Worm (Caenorhabditis elegans) whole organism, L2 larva: ENCODE measurements around the gene col-149.
A peak's percentile ranks its signal among the peaks of the same experiment; 100 is the strongest.

Experiments used
- C34F6.9 ChIP-seq: fragments of 150-350 bp; optimal IDR thresholded peaks from 2 replicates; lab custom pipeline; 2014; ENCODE audit warnings: missing biosample characterization, missing genetic modification characterization
- F13H6.1 ChIP-seq: sonication (generic microtip); optimal IDR thresholded peaks from 2 replicates; lab custom pipeline; 2016; ENCODE audit warnings: missing genetic modification characterization, missing compliant biosample characterization
- R02D3.7 ChIP-seq: fragments of 150-350 bp; optimal IDR thresholded peaks from 2 replicates; lab custom pipeline; 2014; ENCODE audit warnings: missing biosample characterization, missing genetic modification characterization
- Y55F3AM.14 ChIP-seq: fragments of 200-800 bp; sonication (Bioruptor generic); optimal IDR thresholded peaks from 2 replicates; lab custom pipeline; 2018; ENCODE audit warnings: mild to moderate bottlenecking, missing genetic modification characterization, missing compliant biosample characterization
- ZK546.5 ChIP-seq: sonication (generic microtip); optimal IDR thresholded peaks from 2 replicates; lab custom pipeline; 2017; ENCODE audit warnings: missing biosample characterization, missing genetic modification characterization
- alr-1 ChIP-seq: fragments of 150-350 bp; optimal IDR thresholded peaks from 2 replicates; lab custom pipeline; 2014; ENCODE audit warnings: missing biosample characterization, missing genetic modification characterization
- aly-2 ChIP-seq: fragments of 150-350 bp; optimal IDR thresholded peaks from 2 replicates; lab custom pipeline; 2014; ENCODE audit warnings: missing biosample characterization, missing genetic modification characterization
- ama-1 ChIP-seq: fragments of 150-350 bp; optimal IDR thresholded peaks from 2 replicates; lab custom pipeline; 2018; ENCODE audit warnings: inconsistent platforms
- blmp-1 ChIP-seq: sonication (generic microtip); optimal IDR thresholded peaks from 2 replicates; lab custom pipeline; 2017; ENCODE audit warnings: missing genetic modification characterization, mild to moderate bottlenecking, missing compliant biosample characterization, antibody characterized with exemption, moderate library complexity; ENCODE audit not compliant: insufficient read depth
- ceh-16 ChIP-seq: fragments of 150-350 bp; optimal IDR thresholded peaks from 2 replicates; lab custom pipeline; 2014; ENCODE audit warnings: missing biosample characterization, missing genetic modification characterization
- dmd-4 ChIP-seq: sonication (generic microtip); optimal IDR thresholded peaks from 2 replicates; lab custom pipeline; 2017; ENCODE audit warnings: missing biosample characterization, missing genetic modification characterization
- egl-27 ChIP-seq: sonication (generic microtip); optimal IDR thresholded peaks from 3 replicates; lab custom pipeline; 2017; ENCODE audit warnings: missing biosample characterization, missing genetic modification reagents, missing genetic modification characterization
- elt-3 ChIP-seq: sonication (generic microtip); optimal IDR thresholded peaks from 2 replicates; lab custom pipeline; 2017; ENCODE audit warnings: missing biosample characterization, missing genetic modification characterization
- fos-1 ChIP-seq: fragments of 150-350 bp; optimal IDR thresholded peaks from 2 replicates; lab custom pipeline; 2014; ENCODE audit warnings: missing biosample characterization, missing genetic modification characterization
- gmeb-1 ChIP-seq: fragments of 150-350 bp; optimal IDR thresholded peaks from 2 replicates; lab custom pipeline; 2014; ENCODE audit warnings: missing biosample characterization, missing genetic modification characterization
- lin-11 ChIP-seq: fragments of 150-350 bp; sonication (generic microtip); optimal IDR thresholded peaks from 2 replicates; lab custom pipeline; 2014; ENCODE audit warnings: missing biosample characterization, missing genetic modification characterization, inconsistent platforms, mixed read lengths
- lin-13 ChIP-seq: fragments of 150-350 bp; optimal IDR thresholded peaks from 2 replicates; lab custom pipeline; 2014; ENCODE audit warnings: missing biosample characterization, missing genetic modification reagents, missing genetic modification characterization
- lin-39 ChIP-seq: fragments of 150-350 bp; optimal IDR thresholded peaks from 2 replicates; lab custom pipeline; 2014; ENCODE audit warnings: missing biosample characterization, missing genetic modification reagents, missing genetic modification characterization
- lsy-2 ChIP-seq, 2 experiments: fragments of 150-350 bp in 1 of 2; sonication (generic microtip) in 1 of 2; optimal IDR thresholded peaks; 2 replicates each; lab custom pipeline; 2014 to 2017; ENCODE audit warnings: missing biosample characterization in 2 of 2, missing genetic modification characterization in 2 of 2
- mab-5 ChIP-seq: fragments of 150-350 bp; optimal IDR thresholded peaks from 2 replicates; lab custom pipeline; 2014; ENCODE audit warnings: missing biosample characterization, missing genetic modification characterization
- nhr-10 ChIP-seq: sonication (generic microtip); optimal IDR thresholded peaks from 2 replicates; lab custom pipeline; 2017; ENCODE audit warnings: missing biosample characterization, missing genetic modification characterization
- nhr-11 ChIP-seq: fragments of 150-350 bp; optimal IDR thresholded peaks from 2 replicates; lab custom pipeline; 2014; ENCODE audit warnings: missing biosample characterization, missing genetic modification characterization
- nhr-129 ChIP-seq: fragments of 150-350 bp; optimal IDR thresholded peaks from 2 replicates; lab custom pipeline; 2014; ENCODE audit warnings: missing biosample characterization, missing genetic modification characterization
- nhr-21 ChIP-seq: fragments of 150-350 bp; optimal IDR thresholded peaks from 2 replicates; lab custom pipeline; 2014; ENCODE audit warnings: missing biosample characterization, missing genetic modification characterization
- nhr-23 ChIP-seq: fragments of 150-350 bp; optimal IDR thresholded peaks from 2 replicates; lab custom pipeline; 2014; ENCODE audit warnings: missing biosample characterization, missing genetic modification reagents, missing genetic modification characterization
- nhr-237 ChIP-seq: fragments of 150-350 bp; optimal IDR thresholded peaks from 2 replicates; lab custom pipeline; 2014; ENCODE audit warnings: missing biosample characterization, missing genetic modification characterization
- nhr-25 ChIP-seq: fragments of 150-350 bp; sonication (generic microtip); optimal IDR thresholded peaks from 3 replicates; lab custom pipeline; 2014; ENCODE audit warnings: missing biosample characterization, missing genetic modification characterization
- peb-1 ChIP-seq: fragments of 150-350 bp; optimal IDR thresholded peaks from 2 replicates; lab custom pipeline; 2014; ENCODE audit warnings: missing biosample characterization, missing genetic modification characterization
- sem-4 ChIP-seq: fragments of 150-350 bp; optimal IDR thresholded peaks from 2 replicates; lab custom pipeline; 2014; ENCODE audit warnings: missing biosample characterization, missing genetic modification reagents, missing genetic modification characterization
- sma-3 ChIP-seq: sonication (generic microtip); optimal IDR thresholded peaks from 2 replicates; lab custom pipeline; 2016; ENCODE audit warnings: missing genetic modification reagents, missing genetic modification characterization, missing compliant biosample characterization
- sma-9 ChIP-seq, 2 experiments: fragments of 150-350 bp in 1 of 2; sonication (generic microtip) in 1 of 2; optimal IDR thresholded peaks; 2 replicates each; lab custom pipeline; 2014 to 2016; ENCODE audit warnings: missing genetic modification characterization in 2 of 2, mild to moderate bottlenecking in 1 of 2, missing biosample characterization in 1 of 2, missing compliant biosample characterization in 1 of 2, missing genetic modification reagents in 1 of 2, moderate library complexity in 1 of 2
- unc-55 ChIP-seq: fragments of 150-350 bp; sonication (generic microtip); optimal IDR thresholded peaks from 3 replicates; lab custom pipeline; 2014; ENCODE audit warnings: missing biosample characterization, missing genetic modification reagents, missing genetic modification characterization
- unc-62 ChIP-seq: fragments of 150-350 bp; optimal IDR thresholded peaks from 2 replicates; lab custom pipeline; 2014; ENCODE audit warnings: missing biosample characterization, missing genetic modification reagents, missing genetic modification characterization
- zag-1 ChIP-seq: fragments of 150-350 bp; optimal IDR thresholded peaks from 2 replicates; lab custom pipeline; 2014; ENCODE audit warnings: missing biosample characterization, missing genetic modification characterization
- ztf-1 ChIP-seq: fragments of 200-800 bp; sonication (Bioruptor generic); conservative IDR thresholded peaks from 2 replicates; pipeline ENCODE4 v1.3.6; 2022; ENCODE audit warnings: missing genetic modification characterization, missing compliant biosample characterization
- ztf-11 ChIP-seq: sonication (generic microtip); optimal IDR thresholded peaks from 2 replicates; lab custom pipeline; 2017; ENCODE audit warnings: missing biosample characterization, missing genetic modification characterization

col-149 gene

ce11 chrV:10260460-10260859 is 32.2 kb downstream of the col-149 start, which contains the start of gene sri-18:
sri-18 (minus strand) TSS chrV:10260560.
- TF ChIP-seq dmd-4 (tag; lab: Kevin White, UChicago), result no peak

DNA sequence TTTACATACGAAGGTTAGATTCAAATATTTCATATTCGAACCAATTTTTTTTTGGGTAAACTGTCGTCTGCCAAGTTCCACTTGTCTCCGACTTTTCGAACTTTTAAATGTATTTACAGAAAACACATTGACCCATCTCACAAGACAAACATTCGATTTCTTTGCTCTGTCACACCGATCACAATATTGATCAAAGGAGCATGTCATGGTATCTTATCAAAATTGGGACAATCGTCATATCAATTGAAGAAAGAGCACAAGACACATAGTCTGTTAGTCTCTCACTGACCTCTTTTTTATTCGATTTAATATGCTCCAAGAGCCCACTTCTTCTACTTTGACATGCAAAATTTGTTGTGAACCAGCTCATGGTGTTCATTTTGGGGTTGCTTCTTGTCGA is 36.6 kb downstream of the col-149 start, which contains the start of gene nhr-232:
Gene nhr-232 (plus strand): TSS at position 121 of the 400 bp plus-strand sequence.
- TF ChIP-seq sma-9 (GFP tag; optimal IDR thresholded peaks at IDR 0.05; lab: Kevin White, UChicago) (peak; percentile 55), sma-9 (tag; optimal IDR thresholded peaks at IDR 0.05; lab: Kevin White, UChicago) (no peak), F13H6.1 (tag; lab: Kevin White, UChicago) (peak; percentile 5), ztf-1 (GFP tag; lab: Robert Waterston, UW) (no peak), lsy-2 (tag; optimal IDR thresholded peaks at IDR 0.05; lab: Kevin White, UChicago) (no peak), fos-1 (peak; percentile 80)
- TF ChIP-seq, all 48 proteins: peak for 3

DNA sequence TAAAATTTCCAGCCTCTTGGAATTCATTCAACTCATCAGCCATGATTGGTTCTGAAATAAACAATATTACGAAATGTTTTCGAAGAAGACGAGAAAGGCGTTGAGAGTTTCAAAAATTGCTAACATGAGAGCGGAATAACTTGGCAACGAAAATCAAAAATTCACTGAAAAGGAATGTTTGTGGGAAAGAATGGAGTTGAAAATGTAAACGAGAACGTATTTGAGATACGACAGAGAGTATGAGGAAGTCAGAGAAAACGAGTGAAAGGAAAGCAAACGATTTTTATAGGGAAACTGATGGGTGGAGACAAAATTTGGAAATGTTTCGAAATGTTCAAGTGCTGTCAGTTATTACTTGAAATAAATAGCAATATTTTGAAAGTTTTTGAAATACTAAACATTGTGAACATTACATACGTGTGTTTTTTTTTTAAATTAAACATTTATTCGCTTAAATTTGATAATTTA is 37.6 kb downstream of the col-149 start, which contains the start of gene rop-1:
Gene rop-1 (minus strand): TSS at position 51 of the 468 bp plus-strand sequence.
- peak; percentile 48 for TF ChIP-seq fos-1
- TF ChIP-seq gmeb-1 (tag; lab: Kevin White, UChicago), result peak; percentile 2
- TF ChIP-seq blmp-1 (tag; lab: Kevin White, UChicago), result peak; percentile 53
- peak; percentile 75 for TF ChIP-seq unc-55
- peak; percentile 60 for TF ChIP-seq C34F6.9 (tag; lab: Kevin White, UChicago)
- no peak for TF ChIP-seq F13H6.1 (tag; lab: Kevin White, UChicago)
- peak; percentile 88 for TF ChIP-seq nhr-129 (tag; lab: Kevin White, UChicago)
- peak in 1 of 2 experiments; percentile 15 for TF ChIP-seq lsy-2 (tag; optimal IDR thresholded peaks at IDR 0.05; lab: Kevin White, UChicago)
- peak; percentile 19 for TF ChIP-seq ama-1 (lab: Kevin White, UChicago)
- no peak for TF ChIP-seq nhr-237 (tag; lab: Kevin White, UChicago)
- TF ChIP-seq elt-3, result no peak

- TF ChIP-seq sem-4 (no peak), ceh-16 (tag; lab: Kevin White, UChicago) (no peak), sma-3 (GFP tag; lab: Kevin White, UChicago) (no peak), elt-3 (no peak), unc-62 (GFP tag; lab: Kevin White, UChicago) (no peak), ztf-11 (tag; lab: Kevin White, UChicago) (no peak), ztf-1 (GFP tag; lab: Robert Waterston, UW) (no peak), nhr-23 (no peak), lsy-2 (tag; optimal IDR thresholded peaks at IDR 0.05; lab: Kevin White, UChicago) (no peak), nhr-11 (tag; lab: Kevin White, UChicago) (no peak), sma-9 (GFP tag; optimal IDR thresholded peaks at IDR 0.05; lab: Kevin White, UChicago) (no peak), sma-9 (tag; optimal IDR thresholded peaks at IDR 0.05; lab: Kevin White, UChicago) (no peak), peb-1 (tag; lab: Kevin White, UChicago) (no peak), egl-27 (tag; lab: Kevin White, UChicago) (no peak), nhr-21 (no peak), R02D3.7 (tag; lab: Kevin White, UChicago) (no peak), blmp-1 (tag; lab: Kevin White, UChicago) (no peak), ZK546.5 (no peak), lin-11 (tag; lab: Kevin White, UChicago) (no peak), mab-5 (tag; lab: Kevin White, UChicago) (no peak)
These were observed 40.0 kb downstream of the col-149 start for ce11 chrV:10252682-10253081.

DNA sequence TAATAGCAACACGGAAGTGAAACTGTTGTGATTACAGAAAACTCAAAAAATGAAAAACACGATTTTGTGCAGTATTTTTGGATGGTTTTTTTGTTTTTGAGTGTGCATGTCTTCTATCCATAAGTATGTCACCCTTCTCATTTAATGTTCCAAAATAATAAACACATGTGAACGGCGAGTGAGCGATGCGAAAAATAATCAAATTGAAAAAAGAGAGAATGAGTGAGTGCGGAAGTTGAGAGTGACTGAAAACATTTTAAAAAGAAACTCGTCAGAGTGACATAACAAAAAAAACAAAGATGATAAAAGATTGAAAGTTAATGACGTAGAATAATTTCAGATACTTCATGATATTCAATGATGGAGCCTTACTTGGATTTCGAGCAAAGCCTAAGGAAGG is 43.2 kb downstream of the col-149 start:
- TF ChIP-seq alr-1 (tag; lab: Kevin White, UChicago) (no peak), lin-39 (tag; lab: Kevin White, UChicago) (no peak), sma-3 (GFP tag; lab: Kevin White, UChicago) (no peak), nhr-25 (tag; lab: Kevin White, UChicago) (no peak), Y55F3AM.14 (no peak), C34F6.9 (tag; lab: Kevin White, UChicago) (no peak), zag-1 (tag; lab: Kevin White, UChicago) (no peak), lin-13 (GFP tag; lab: Kevin White, UChicago) (no peak), nhr-10 (tag; lab: Kevin White, UChicago) (no peak), nhr-21 (no peak), egl-27 (tag; lab: Kevin White, UChicago) (no peak), nhr-129 (tag; lab: Kevin White, UChicago) (no peak), lin-11 (tag; lab: Kevin White, UChicago) (no peak), sma-9 (GFP tag; optimal IDR thresholded peaks at IDR 0.05; lab: Kevin White, UChicago) (no peak), sma-9 (tag; optimal IDR thresholded peaks at IDR 0.05; lab: Kevin White, UChicago) (no peak), aly-2 (no peak)
